Fruit fly (Drosophila melanogaster): ENCODE measurements around the gene CG10352.

DNA sequence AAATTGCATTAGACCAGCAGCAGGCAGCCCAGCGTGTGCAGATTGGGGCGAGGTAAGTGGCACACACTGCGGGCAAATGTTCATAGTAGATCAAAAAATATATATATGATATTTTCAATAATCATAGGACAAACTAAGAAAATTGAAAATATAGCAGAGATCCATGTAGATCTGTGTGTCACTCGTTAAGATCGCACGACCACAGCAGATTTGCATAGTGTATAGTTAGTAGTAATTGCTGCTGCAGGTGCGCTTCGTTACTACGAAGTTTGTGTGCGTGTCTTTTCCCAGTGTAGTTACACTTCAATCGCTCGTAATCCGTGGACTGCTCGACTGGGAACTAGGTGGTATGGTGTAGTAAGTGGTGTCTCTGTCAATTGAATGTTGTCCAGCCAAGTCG, at the start of gene CG10352:
- no peak for TF ChIP-seq Snoo (tag; optimal IDR thresholded peaks at IDR 0.05)
- no peak for TF ChIP-seq rn (GFP tag; IDR thresholded peaks at IDR 0.05)
